Fruit fly (Drosophila melanogaster) whole organism, wandering third instar larva: Measurements from ENCODE around the gene kipf.

ENCODE experiments used
- Abd-B ChIP-seq: fragments of >200 bp; optimal IDR thresholded peaks from 2 replicates; lab custom pipeline; 2017; ENCODE audit warnings: missing biosample characterization, missing genetic modification characterization
- CG32264 ChIP-seq: fragments of 200-800 bp; sonication (Bioruptor generic); optimal IDR thresholded peaks from 2 replicates; lab custom pipeline; 2016; ENCODE audit warnings: missing biosample characterization, missing genetic modification characterization
- CG9705 ChIP-seq: fragments of 200-800 bp; sonication (Bioruptor generic); optimal IDR thresholded peaks from 2 replicates; lab custom pipeline; 2018; ENCODE audit warnings: missing biosample characterization, mild to moderate bottlenecking, missing genetic modification characterization
- Dfd ChIP-seq: fragments of >200 bp; optimal IDR thresholded peaks from 2 replicates; lab custom pipeline; 2017; ENCODE audit warnings: missing biosample characterization, missing genetic modification characterization
- Dif ChIP-seq: fragments of 200-275, 200-300 bp; sonication (Bioruptor generic); optimal IDR thresholded peaks from 2 replicates; lab custom pipeline; 2018; ENCODE audit warnings: missing biosample characterization, missing genetic modification characterization; ENCODE audit not compliant: partially characterized antibody
- GATAd ChIP-seq: sonication (Bioruptor generic); optimal IDR thresholded peaks from 2 replicates; lab custom pipeline; 2016; ENCODE audit warnings: missing biosample characterization, missing genetic modification characterization
- HLH106 ChIP-seq: fragments of 200-800 bp; optimal IDR thresholded peaks from 3 replicates; lab custom pipeline; 2019; ENCODE audit warnings: missing biosample characterization, mild to moderate bottlenecking, missing genetic modification characterization, moderate library complexity
- Hnf4 ChIP-seq: fragments of 200-800 bp; sonication (Bioruptor generic); optimal IDR thresholded peaks from 2 replicates; lab custom pipeline; 2016; ENCODE audit warnings: missing biosample characterization, mild to moderate bottlenecking, missing genetic modification characterization
- Hr78 ChIP-seq: fragments of >200 bp; optimal IDR thresholded peaks from 2 replicates; lab custom pipeline; 2017; ENCODE audit warnings: missing biosample characterization, missing genetic modification characterization
- Hr83 ChIP-seq: fragments of 200-300 bp; sonication (Bioruptor generic); optimal IDR thresholded peaks from 2 replicates; lab custom pipeline; 2016; ENCODE audit warnings: missing biosample characterization, mild to moderate bottlenecking, missing genetic modification characterization, moderate library complexity; ENCODE audit not compliant: poor library complexity, severe bottlenecking
- Jra ChIP-seq: sonication (Bioruptor generic); optimal IDR thresholded peaks from 2 replicates; lab custom pipeline; 2016; ENCODE audit warnings: missing biosample characterization, missing genetic modification characterization
- Mio ChIP-seq: sonication (Bioruptor generic); optimal IDR thresholded peaks from 2 replicates; lab custom pipeline; 2016; ENCODE audit warnings: missing biosample characterization, missing genetic modification characterization
- Myc ChIP-seq: fragments of >200 bp; optimal IDR thresholded peaks from 2 replicates; lab custom pipeline; 2017
- N ChIP-seq: fragments of >200 bp; optimal IDR thresholded peaks from 2 replicates; lab custom pipeline; 2018; ENCODE audit warnings: missing biosample characterization, missing external identifiers, missing genetic modification characterization
- OdsH ChIP-seq: fragments of 200-800 bp; sonication (Bioruptor generic); optimal IDR thresholded peaks from 2 replicates; lab custom pipeline; 2016; ENCODE audit warnings: missing biosample characterization, mild to moderate bottlenecking, missing genetic modification characterization
- Rel ChIP-seq, 2 experiments: fragments of 200-800 bp; sonication (Bioruptor generic) in 1 of 2; optimal IDR thresholded peaks; 2 replicates in 1 of 2; 3 replicates in 1 of 2; lab custom pipeline; 2016 to 2019; ENCODE audit warnings: mild to moderate bottlenecking in 2 of 2, missing biosample characterization in 2 of 2, missing genetic modification characterization in 2 of 2, moderate library complexity in 1 of 2
- Vsx2 ChIP-seq: fragments of 200-300, 225-300 bp; sonication (Bioruptor generic); optimal IDR thresholded peaks from 2 replicates; lab custom pipeline; 2018; ENCODE audit warnings: missing biosample characterization, missing genetic modification characterization; ENCODE audit not compliant: partially characterized antibody
- br ChIP-seq: fragments of 200-800 bp; sonication (Bioruptor generic); optimal IDR thresholded peaks from 2 replicates; lab custom pipeline; 2016; ENCODE audit warnings: missing biosample characterization, missing genetic modification characterization
- dmrt93B ChIP-seq: fragments of 200-800 bp; sonication (Bioruptor generic); optimal IDR thresholded peaks from 2 replicates; lab custom pipeline; 2018; ENCODE audit warnings: missing biosample characterization, mild to moderate bottlenecking, missing genetic modification characterization
- dsf ChIP-seq: sonication (Bioruptor generic); optimal IDR thresholded peaks from 2 replicates; lab custom pipeline; 2016; ENCODE audit warnings: missing biosample characterization, missing genetic modification characterization, borderline replicate concordance
- ey ChIP-seq: fragments of 200-800 bp; sonication (Bioruptor generic); optimal IDR thresholded peaks from 2 replicates; lab custom pipeline; 2016; ENCODE audit warnings: missing biosample characterization, missing genetic modification characterization
- foxo ChIP-seq, 2 experiments: fragments of 200-800 bp; sonication (Bioruptor generic); optimal IDR thresholded peaks; 2 replicates in 1 of 2; 3 replicates in 1 of 2; lab custom pipeline; 2016 to 2017; ENCODE audit warnings: missing biosample characterization in 2 of 2, missing genetic modification characterization in 2 of 2
- fru ChIP-seq: fragments of 200-800 bp; sonication (Bioruptor generic); optimal IDR thresholded peaks from 3 replicates; lab custom pipeline; 2016; ENCODE audit warnings: missing biosample characterization, mild to moderate bottlenecking, missing genetic modification characterization
- h ChIP-seq: fragments of 200-800 bp; sonication (Bioruptor generic); optimal IDR thresholded peaks from 3 replicates; lab custom pipeline; 2016; ENCODE audit warnings: missing biosample characterization, mild to moderate bottlenecking, missing genetic modification characterization
- jim ChIP-seq: fragments of 175-275, 200-325 bp; sonication (Bioruptor generic); optimal IDR thresholded peaks from 2 replicates; lab custom pipeline; 2016; ENCODE audit warnings: missing biosample characterization, mild to moderate bottlenecking, missing genetic modification characterization
- pan ChIP-seq: fragments of >200 bp; optimal IDR thresholded peaks from 2 replicates; lab custom pipeline; 2017
- psq ChIP-seq: fragments of 200-800 bp; sonication (Bioruptor generic); optimal IDR thresholded peaks from 3 replicates; lab custom pipeline; 2017; ENCODE audit warnings: missing biosample characterization, mild to moderate bottlenecking, missing genetic modification characterization, moderate library complexity
- sage ChIP-seq: fragments of 200-800 bp; sonication (Bioruptor generic); optimal IDR thresholded peaks from 2 replicates; lab custom pipeline; 2016; ENCODE audit warnings: missing biosample characterization, mild to moderate bottlenecking, missing genetic modification characterization
- tai ChIP-seq: sonication (Bioruptor generic); optimal IDR thresholded peaks from 2 replicates; lab custom pipeline; 2016; ENCODE audit warnings: missing biosample characterization, missing genetic modification characterization
- usp ChIP-seq: fragments of >200 bp; optimal IDR thresholded peaks from 2 replicates; lab custom pipeline; 2017; ENCODE audit warnings: missing biosample characterization, missing genetic modification characterization
- woc ChIP-seq: sonication (Bioruptor generic); optimal IDR thresholded peaks from 2 replicates; lab custom pipeline; 2016; ENCODE audit warnings: missing biosample characterization, mild to moderate bottlenecking, missing genetic modification characterization

The kipf gene

dm6 chr3R:7920196-7920595, 6.5 kb downstream of the kipf start, which contains the start of the genes CG10445 and lds:
TSS of gene CG10445 (minus strand) at chr3R:7920299.
TSS of gene lds (plus strand) at chr3R:7920431.
- TF ChIP-seq dsf = no peak
- no peak for TF ChIP-seq Hr83 (GFP tag; lab: Kevin White, UChicago)
- no peak for TF ChIP-seq Dif (GFP tag; lab: Kevin White, UChicago)
- TF ChIP-seq woc (GFP tag; lab: Kevin White, UChicago) = no peak
- TF ChIP-seq Rel (GFP tag; optimal IDR thresholded peaks at IDR 0.05; lab: Kevin White, UChicago) = no peak
- no peak for TF ChIP-seq Rel (tag; optimal IDR thresholded peaks at IDR 0.05; lab: Kevin White, UChicago)
- TF ChIP-seq Mio (GFP tag; lab: Kevin White, UChicago) = no peak
- no peak for TF ChIP-seq CG9705
- TF ChIP-seq pan = no peak
- no peak for TF ChIP-seq psq (GFP tag; lab: Kevin White, UChicago)
- no peak for TF ChIP-seq br (GFP tag; lab: Kevin White, UChicago)
- no peak for TF ChIP-seq usp (GFP tag; lab: Kevin White, UChicago)
- no peak for TF ChIP-seq N (GFP tag; lab: Kevin White, UChicago)
- TF ChIP-seq sage (GFP tag; lab: Kevin White, UChicago) = no peak
- TF ChIP-seq Hnf4 = no peak
- TF ChIP-seq tai = no peak
- no peak for TF ChIP-seq h (GFP tag; lab: Kevin White, UChicago)
- no peak for TF ChIP-seq CG32264
- TF ChIP-seq GATAd = no peak
- no peak for TF ChIP-seq Myc
- TF ChIP-seq, all 38 proteins: peak for 0

- TF ChIP-seq Mio (GFP tag; lab: Kevin White, UChicago) (no peak), OdsH (GFP tag; lab: Kevin White, UChicago) (no peak), jim (no peak), HLH106 (tag; lab: Kevin White, UChicago) (no peak), Vsx2 (GFP tag; lab: Kevin White, UChicago) (no peak), foxo (GFP tag; optimal IDR thresholded peaks at IDR 0.05; lab: Kevin White, UChicago) (no peak), fru (GFP tag; lab: Kevin White, UChicago) (no peak), Abd-B (no peak), Jra (GFP tag; lab: Kevin White, UChicago) (no peak)
Observed at dm6 chr3R:7926354-7926753, 12.7 kb downstream of the kipf start.

dm6 chr3R:7936786-7937363, 23.2 kb downstream of the kipf start:
- peak; percentile 90 for TF ChIP-seq Dfd (GFP tag; lab: Kevin White, UChicago)
- no peak for TF ChIP-seq CG32264

- peak; percentile 11 for TF ChIP-seq fru (GFP tag; lab: Kevin White, UChicago)
- TF ChIP-seq dmrt93B (GFP tag; lab: Kevin White, UChicago) = no peak
Observed at dm6 chr3R:7944699-7945349, 31.2 kb downstream of the kipf start.

dm6 chr3R:7947349-7947748, 33.7 kb downstream of the kipf start:
- TF ChIP-seq GATAd = no peak
- no peak for TF ChIP-seq Dif (GFP tag; lab: Kevin White, UChicago)
- TF ChIP-seq dsf = no peak
- TF ChIP-seq ey (GFP tag; lab: Kevin White, UChicago) = no peak
- no peak for TF ChIP-seq OdsH (GFP tag; lab: Kevin White, UChicago)
- no peak for TF ChIP-seq woc (GFP tag; lab: Kevin White, UChicago)
- TF ChIP-seq CG32264 = no peak
- TF ChIP-seq psq (GFP tag; lab: Kevin White, UChicago) = no peak
- no peak for TF ChIP-seq Myc
- TF ChIP-seq HLH106 (tag; lab: Kevin White, UChicago) = no peak
- no peak for TF ChIP-seq Hr78
- TF ChIP-seq, all 38 proteins: peak for 0
